Worm (Caenorhabditis elegans) whole organism, L3 larva: ENCODE data around the gene C46H3.1.

Source experiments
- R02D3.7 ChIP-seq: fragments of 150-350 bp; optimal IDR thresholded peaks from 2 replicates; lab custom pipeline; 2014; ENCODE audit warnings: missing biosample characterization, missing genetic modification characterization
- ZK546.5 ChIP-seq: sonication (generic microtip); optimal IDR thresholded peaks from 2 replicates; lab custom pipeline; 2017; ENCODE audit warnings: missing biosample characterization, missing genetic modification characterization
- ama-1 ChIP-seq: fragments of 150-350 bp; optimal IDR thresholded peaks from 2 replicates; lab custom pipeline; 2018
- ceh-16 ChIP-seq: sonication (generic microtip); optimal IDR thresholded peaks from 2 replicates; lab custom pipeline; 2017; ENCODE audit warnings: missing biosample characterization, missing genetic modification characterization
- ceh-82 ChIP-seq: fragments of 150-350 bp; optimal IDR thresholded peaks from 2 replicates; lab custom pipeline; 2014; ENCODE audit warnings: missing biosample characterization, missing genetic modification characterization
- egl-27 ChIP-seq: sonication (generic microtip); optimal IDR thresholded peaks from 4 replicates; lab custom pipeline; 2017; ENCODE audit warnings: missing biosample characterization, missing genetic modification reagents, missing genetic modification characterization
- elt-2 ChIP-seq: sonication (generic microtip); optimal IDR thresholded peaks from 2 replicates; lab custom pipeline; 2016; ENCODE audit warnings: missing genetic modification reagents, mild to moderate bottlenecking, missing genetic modification characterization, missing compliant biosample characterization
- elt-3 ChIP-seq, 3 experiments: fragments of 150-350 bp in 1 of 3; sonication (generic microtip) in 2 of 3; optimal IDR thresholded peaks; 2 replicates in 2 of 3; 4 replicates in 1 of 3; lab custom pipeline; 2014 to 2017; ENCODE audit warnings: missing biosample characterization in 3 of 3, missing genetic modification characterization in 3 of 3
- eor-1 ChIP-seq, 2 experiments: fragments of 150-350 bp; optimal IDR thresholded peaks; 2 replicates each; lab custom pipeline; 2014 to 2018; ENCODE audit warnings: missing biosample characterization in 2 of 2, missing genetic modification characterization in 2 of 2
- fkh-10 ChIP-seq: sonication (generic microtip); optimal IDR thresholded peaks from 2 replicates; lab custom pipeline; 2017; ENCODE audit warnings: missing biosample characterization, missing genetic modification reagents, missing genetic modification characterization
- fos-1 ChIP-seq: fragments of 150-350 bp; optimal IDR thresholded peaks from 2 replicates; lab custom pipeline; 2014; ENCODE audit warnings: missing biosample characterization, missing genetic modification characterization
- lin-39 ChIP-seq: fragments of 150-350 bp; optimal IDR thresholded peaks from 2 replicates; lab custom pipeline; 2018; ENCODE audit warnings: missing biosample characterization, missing genetic modification reagents, missing genetic modification characterization
- mdl-1 ChIP-seq: fragments of 150-350 bp; optimal IDR thresholded peaks from 2 replicates; lab custom pipeline; 2014; ENCODE audit warnings: missing biosample characterization, missing genetic modification characterization
- mml-1 ChIP-seq: fragments of 150-350 bp; sonication (generic microtip); optimal IDR thresholded peaks from 3 replicates; lab custom pipeline; 2014; ENCODE audit warnings: missing biosample characterization, missing genetic modification characterization
- nhr-11 ChIP-seq: fragments of 150-350 bp; optimal IDR thresholded peaks from 2 replicates; lab custom pipeline; 2014; ENCODE audit warnings: missing biosample characterization, missing genetic modification characterization
- nhr-12 ChIP-seq: fragments of 150-350 bp; optimal IDR thresholded peaks from 2 replicates; lab custom pipeline; 2014; ENCODE audit warnings: missing biosample characterization, missing genetic modification characterization
- nhr-237 ChIP-seq: fragments of 150-350 bp; optimal IDR thresholded peaks from 2 replicates; lab custom pipeline; 2014; ENCODE audit warnings: missing biosample characterization, missing genetic modification characterization
- nhr-25 ChIP-seq: sonication (generic microtip); optimal IDR thresholded peaks from 2 replicates; lab custom pipeline; 2017; ENCODE audit warnings: missing biosample characterization, missing genetic modification characterization
- nhr-28 ChIP-seq: fragments of 150-350 bp; optimal IDR thresholded peaks from 2 replicates; lab custom pipeline; 2014; ENCODE audit warnings: missing biosample characterization, missing genetic modification characterization
- nhr-43 ChIP-seq: sonication (generic microtip); optimal IDR thresholded peaks from 2 replicates; lab custom pipeline; 2016; ENCODE audit warnings: mild to moderate bottlenecking, missing genetic modification characterization, missing compliant biosample characterization; ENCODE audit not compliant: poor library complexity, severe bottlenecking
- nhr-67 ChIP-seq: fragments of 150-350 bp; optimal IDR thresholded peaks from 2 replicates; lab custom pipeline; 2014; ENCODE audit warnings: missing biosample characterization, missing genetic modification characterization
- nhr-77 ChIP-seq: fragments of 150-350 bp; optimal IDR thresholded peaks from 2 replicates; lab custom pipeline; 2014; ENCODE audit warnings: missing biosample characterization, missing genetic modification characterization
- pqm-1 ChIP-seq: fragments of 150-350 bp; optimal IDR thresholded peaks from 2 replicates; lab custom pipeline; 2017; ENCODE audit warnings: missing biosample characterization, missing genetic modification characterization, inconsistent platforms
- snpc-4 ChIP-seq: fragments of 150-350 bp; optimal IDR thresholded peaks from 2 replicates; lab custom pipeline; 2014; ENCODE audit warnings: missing biosample characterization, missing genetic modification characterization
- tbx-2 ChIP-seq: sonication (generic microtip); optimal IDR thresholded peaks from 2 replicates; lab custom pipeline; 2016; ENCODE audit warnings: mild to moderate bottlenecking, missing genetic modification characterization, missing compliant biosample characterization
- unc-39 ChIP-seq: sonication (generic microtip); optimal IDR thresholded peaks from 4 replicates; lab custom pipeline; 2017; ENCODE audit warnings: missing biosample characterization, missing genetic modification characterization
- zag-1 ChIP-seq: fragments of 150-350 bp; optimal IDR thresholded peaks from 2 replicates; lab custom pipeline; 2014; ENCODE audit warnings: missing biosample characterization, missing genetic modification characterization
- ztf-11 ChIP-seq: fragments of 150-350 bp; optimal IDR thresholded peaks from 2 replicates; lab custom pipeline; 2014; ENCODE audit warnings: missing biosample characterization, missing genetic modification characterization
- ztf-4 ChIP-seq: fragments of 150-350 bp; optimal IDR thresholded peaks from 2 replicates; lab custom pipeline; 2014; ENCODE audit warnings: missing biosample characterization, missing genetic modification characterization

Gene C46H3.1

ce11 chrX:1191582-1191981, 17.6 kb upstream of the C46H3.1 start, which contains the start of gene T13G4.4:
TSS of gene T13G4.4 (minus strand) at chrX:1191678.
- TF ChIP-seq nhr-25 (peak; percentile 37), ceh-16 (tag; lab: Kevin White, UChicago) (no peak)
- TF ChIP-seq, all 47 proteins: peak for 1

- no peak for TF ChIP-seq nhr-11 (tag; lab: Kevin White, UChicago)
- TF ChIP-seq snpc-4, result no peak
- no peak for TF ChIP-seq nhr-67 (tag; lab: Kevin White, UChicago)
- no peak for TF ChIP-seq ztf-11 (tag; lab: Kevin White, UChicago)
- no peak for TF ChIP-seq fkh-10 (GFP tag; lab: Kevin White, UChicago)
- TF ChIP-seq, all 47 proteins: peak for 0
These were observed 16.3 kb upstream of the C46H3.1 start, which contains the start of gene T13G4.1 for ce11 chrX:1192848-1193247. TSS of gene T13G4.1 (plus strand) at chrX:1193148.

ce11 chrX:1202638-1203037, 6.6 kb upstream of the C46H3.1 start:
- no peak for TF ChIP-seq ztf-11 (tag; lab: Kevin White, UChicago)
- no peak for TF ChIP-seq nhr-77 (tag; lab: Kevin White, UChicago)
- no peak for TF ChIP-seq nhr-28 (tag; lab: Kevin White, UChicago)
- TF ChIP-seq lin-39 (tag; lab: Kevin White, UChicago), result no peak
- no peak for TF ChIP-seq eor-1 (tag; optimal IDR thresholded peaks at IDR 0.05; lab: Kevin White, UChicago)
- no peak for TF ChIP-seq ZK546.5 (tag; lab: Kevin White, UChicago)

- no peak for TF ChIP-seq eor-1 (tag; optimal IDR thresholded peaks at IDR 0.05; lab: Kevin White, UChicago)
- no peak for TF ChIP-seq nhr-43 (tag; lab: Kevin White, UChicago)
- no peak for TF ChIP-seq mdl-1 (tag; lab: Kevin White, UChicago)
- TF ChIP-seq, all 47 proteins: peak for 0
These were observed 3.2 kb upstream of the C46H3.1 start, which contains the start of gene T13G4.7 for ce11 chrX:1206029-1206428. TSS of gene T13G4.7 (minus strand) at chrX:1206129.

ce11 chrX:1207915-1208314, 1.3 kb upstream of the C46H3.1 start:
- TF ChIP-seq ceh-16 (tag; lab: Kevin White, UChicago) (no peak), pqm-1 (no peak), unc-39 (tag; lab: Kevin White, UChicago) (no peak), eor-1 (tag; optimal IDR thresholded peaks at IDR 0.05; lab: Kevin White, UChicago) (no peak), fos-1 (tag; lab: Kevin White, UChicago) (no peak), nhr-12 (tag; lab: Kevin White, UChicago) (no peak), elt-2 (tag; lab: Kevin White, UChicago) (no peak), ama-1 (lab: Kevin White, UChicago) (no peak), fkh-10 (GFP tag; lab: Kevin White, UChicago) (no peak), R02D3.7 (tag; lab: Kevin White, UChicago) (no peak), egl-27 (tag; lab: Kevin White, UChicago) (no peak), zag-1 (no peak), ztf-4 (no peak), nhr-67 (tag; lab: Kevin White, UChicago) (no peak), nhr-237 (no peak), ZK546.5 (tag; lab: Kevin White, UChicago) (no peak)
- TF ChIP-seq, all 47 proteins: peak for 0

ce11 chrX:1213136-1213535, 3.9 kb downstream of the C46H3.1 start:
- TF ChIP-seq nhr-77 (tag; lab: Kevin White, UChicago), result no peak
- no peak for TF ChIP-seq R02D3.7 (tag; lab: Kevin White, UChicago)
- no peak for TF ChIP-seq ztf-4
- no peak for TF ChIP-seq tbx-2 (tag; lab: Kevin White, UChicago)
- no peak for TF ChIP-seq ceh-82 (tag; lab: Kevin White, UChicago)
- no peak for TF ChIP-seq mml-1 (tag; lab: Kevin White, UChicago)

DNA sequence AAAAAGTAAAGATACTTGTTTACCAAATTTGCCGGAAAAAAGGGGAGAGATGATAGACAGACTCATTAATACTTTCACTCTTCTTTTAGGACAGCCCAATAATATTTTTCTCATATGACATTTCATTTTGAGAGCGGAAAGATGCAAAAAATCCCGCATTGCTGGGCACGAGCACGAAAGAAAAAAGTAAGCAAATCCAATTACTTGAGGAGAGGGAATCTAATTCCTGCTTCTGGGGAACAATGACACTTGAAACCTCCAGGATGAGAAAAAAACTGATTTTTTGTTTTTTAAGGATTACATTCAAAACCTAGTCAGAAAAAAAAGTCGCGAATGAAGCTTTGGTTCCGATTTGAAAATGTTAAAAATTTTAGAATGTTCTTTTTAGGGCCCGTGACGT, 7.6 kb downstream of the C46H3.1 start:
- TF ChIP-seq ztf-11 (tag; lab: Kevin White, UChicago), result no peak
- TF ChIP-seq fkh-10 (GFP tag; lab: Kevin White, UChicago), result peak; percentile 75
- TF ChIP-seq snpc-4, result no peak
- no peak for TF ChIP-seq ama-1 (lab: Kevin White, UChicago)
- no peak for TF ChIP-seq mml-1 (tag; lab: Kevin White, UChicago)
- no peak for TF ChIP-seq elt-3 (tag; optimal IDR thresholded peaks at IDR 0.05; lab: Kevin White, UChicago)
- TF ChIP-seq, all 47 proteins: peak for 1
